Fruit fly (Drosophila melanogaster) Kc167 (cell line): ENCODE results near the gene CkIIbeta.

ENCODE experiments used
- Myc ChIP-seq: fragments of >200 bp; optimal IDR thresholded peaks from 2 replicates; lab custom pipeline; 2017; ENCODE audit warnings: missing external identifiers
- insv ChIP-seq: fragments of >200 bp; optimal IDR thresholded peaks from 3 replicates; lab custom pipeline; 2018; ENCODE audit warnings: missing external identifiers
- ttk ChIP-seq: sonication (Bioruptor generic); optimal IDR thresholded peaks from 2 replicates; lab custom pipeline; 2017; ENCODE audit warnings: missing external identifiers

DNA sequence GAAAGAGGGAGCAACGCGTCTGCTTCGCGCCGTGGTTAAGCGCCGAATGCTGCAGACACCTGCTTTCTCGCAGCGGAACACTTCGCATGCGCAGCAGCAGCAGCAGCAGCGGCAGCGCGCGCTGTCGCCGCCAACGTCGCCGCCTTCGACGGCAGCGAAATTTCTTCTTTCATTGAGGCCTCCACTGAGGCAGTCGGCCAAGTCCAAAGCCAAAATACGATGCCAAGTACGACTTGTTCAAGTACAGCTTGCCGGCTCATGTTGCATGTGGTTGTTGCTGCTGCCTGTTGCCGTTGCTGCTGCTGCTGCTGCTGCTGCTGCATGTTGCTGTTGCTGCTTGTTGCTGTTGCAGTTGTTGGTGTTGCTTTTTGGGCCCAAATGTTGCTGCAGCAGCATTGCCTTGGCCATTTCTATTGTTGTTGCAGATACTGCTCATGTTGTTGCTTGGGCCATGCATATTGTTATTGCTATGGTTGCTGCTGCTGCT lies 13.6 kb upstream of the CkIIbeta start, which contains the start of gene dy:
- TF ChIP-seq Myc (lab: Kevin White, UChicago) (no peak), insv (lab: Kevin White, UChicago) (no peak), ttk (lab: Kevin White, UChicago) (no peak)
